Worm (Caenorhabditis elegans) whole organism, early embryonic: Measurements from ENCODE around the gene F26A1.7.

ENCODE experiments used
- ama-1 ChIP-seq: fragments of 150-350 bp; optimal IDR thresholded peaks from 2 replicates; lab custom pipeline; 2014
- flt-1 ChIP-seq: fragments of 200-800 bp; sonication (Bioruptor generic); IDR thresholded peaks from 2 replicates; pipeline ENCODE4 v1.3.6; 2022; ENCODE audit warnings: missing genetic modification characterization, missing compliant biosample characterization

DNA sequence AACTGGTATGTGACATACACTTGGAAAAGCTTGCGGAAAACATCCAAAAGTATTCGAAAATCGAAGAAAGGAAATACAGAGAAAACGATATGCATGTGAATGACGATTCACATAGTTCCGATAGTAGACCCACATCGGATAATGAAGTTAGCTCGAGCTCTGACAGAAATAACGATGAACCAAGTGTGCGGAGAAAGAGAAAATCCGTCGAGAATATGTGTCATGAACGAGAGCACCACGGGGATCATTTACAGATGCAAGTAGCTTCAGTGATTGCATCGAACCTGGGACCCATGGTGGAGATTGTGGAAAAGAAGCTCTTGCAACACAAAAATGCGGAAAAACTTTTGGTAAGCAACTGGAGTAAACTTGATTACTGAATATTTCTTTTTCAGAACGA is 37.2 kb upstream of the F26A1.7 start:
- TF ChIP-seq ama-1 (lab: Kevin White, UChicago) (no peak), flt-1 (GFP tag; lab: Robert Waterston, UW) (no peak)
